Fruit fly (Drosophila melanogaster): Measurements from ENCODE around the gene CG4511.

CG4511 gene

dm6 chr3R:10875515-10876434 is 21.5 kb downstream of the CG4511 start, which contains the start of gene Sodh2 (continued):
- no peak for TF ChIP-seq HLH4C (GFP tag; IDR thresholded peaks at IDR 0.05; ENCODE audit: partially characterized antibody)
- peak; percentile 36 for TF ChIP-seq Jarid2 (GFP tag; optimal IDR thresholded peaks at IDR 0.05)
- TF ChIP-seq pb (GFP tag; optimal IDR thresholded peaks at IDR 0.05), result peak; percentile 19

- TF ChIP-seq Hr78 (GFP tag; optimal IDR thresholded peaks at IDR 0.05) (peak in 1 of 2 experiments; percentile 27), CG34376 (GFP tag; optimal IDR thresholded peaks at IDR 0.05) (peak; percentile 68), grn (GFP tag; optimal IDR thresholded peaks at IDR 0.05) (peak; percentile 19), CG10543 (GFP tag; optimal IDR thresholded peaks at IDR 0.05) (peak; percentile 0), CG1024 (GFP tag; IDR thresholded peaks at IDR 0.05) (no peak), sens (GFP tag) (peak; percentile 47), sug (tag; optimal IDR thresholded peaks at IDR 0.05) (peak; percentile 90), cwo (GFP tag; optimal IDR thresholded peaks at IDR 0.05) (peak; percentile 27), Trl (optimal IDR thresholded peaks at IDR 0.05) (no peak), Trl (GFP tag; optimal IDR thresholded peaks at IDR 0.05) (no peak)
Measured at dm6 chr3R:10877808-10878207, 23.5 kb downstream of the CG4511 start.

- no peak for TF ChIP-seq Neu2 (GFP tag; optimal IDR thresholded peaks at IDR 0.05; ENCODE audit: borderline replicate concordance)
- no peak for TF ChIP-seq CG8359 (GFP tag; optimal IDR thresholded peaks at IDR 0.05; ENCODE audit: borderline replicate concordance)
- TF ChIP-seq CG8478 (optimal IDR thresholded peaks at IDR 0.05), result peak; percentile 52
- 0 out of 2 replicates have a peak, but pooled peaks have one; percentile 4 for TF ChIP-seq ranshi (GFP tag; IDR thresholded peaks at IDR 0.05)
Measured at dm6 chr3R:10878628-10879027, 24.3 kb downstream of the CG4511 start.

dm6 chr3R:10879219-10879618 is 24.9 kb downstream of the CG4511 start, which contains the start of gene CG14695:
TSS of gene CG14695 (minus strand) at chr3R:10879319.
- TF ChIP-seq Dip2 (GFP tag; IDR thresholded peaks at IDR 0.05) (no peak), tll (GFP tag; optimal IDR thresholded peaks at IDR 0.05) (no peak), chinmo (GFP tag; IDR thresholded peaks at IDR 0.05; ENCODE audit: partially characterized antibody) (0 out of 4 replicates have a peak, but pooled peaks have one; percentile 34), zf30C (GFP tag; optimal IDR thresholded peaks at IDR 0.05) (no peak), scrt (GFP tag; optimal IDR thresholded peaks at IDR 0.05) (no peak), pan (optimal IDR thresholded peaks at IDR 0.05) (no peak), pan (GFP tag; optimal IDR thresholded peaks at IDR 0.05 in 1 of 2, IDR thresholded peaks at IDR 0.05 in 1 of 2) (no peak), dysf (GFP tag; IDR thresholded peaks at IDR 0.05) (no peak), toy (GFP tag; IDR thresholded peaks at IDR 0.05) (no peak), Doc2 (GFP tag; IDR thresholded peaks at IDR 0.05) (no peak), CG13775 (GFP tag; optimal IDR thresholded peaks at IDR 0.05) (no peak), zfh1 (GFP tag; IDR thresholded peaks at IDR 0.05) (0 out of 3 replicates have a peak, but pooled peaks have one; percentile 14), hkb (optimal IDR thresholded peaks at IDR 0.05) (no peak), hkb (GFP tag; IDR thresholded peaks at IDR 0.05) (peak; percentile 15; the same call in 1 of the 2 replicates)

- peak; percentile 65 for TF ChIP-seq nmo (GFP tag; optimal IDR thresholded peaks at IDR 0.05)
- peak; percentile 94 for TF ChIP-seq sna (GFP tag; IDR thresholded peaks at IDR 0.05; ENCODE audit: partially characterized antibody)
- TF ChIP-seq CG3838 (GFP tag; optimal IDR thresholded peaks at IDR 0.05), result no peak
- TF ChIP-seq Ets97D (GFP tag; optimal IDR thresholded peaks at IDR 0.05), result peak; percentile 51
- 0 out of 3 replicates have a peak, but pooled peaks have one; percentile 32 for TF ChIP-seq Aef1 (GFP tag; IDR thresholded peaks at IDR 0.05)
- TF ChIP-seq Atf3 (GFP tag; optimal IDR thresholded peaks at IDR 0.05), result peak; percentile 13
- peak; percentile 82; the same call in 1 of the 2 replicates for TF ChIP-seq amos (GFP tag; IDR thresholded peaks at IDR 0.05; ENCODE audit: partially characterized antibody)
- TF ChIP-seq schlank (tag; optimal IDR thresholded peaks at IDR 0.05), result no peak
- TF ChIP-seq pum (GFP tag; optimal IDR thresholded peaks at IDR 0.05), result peak; percentile 27
- peak; percentile 56; the same call in 1 of the 2 replicates for TF ChIP-seq CG6272 (GFP tag; IDR thresholded peaks at IDR 0.05)
- peak; percentile 82; the same call in 1 of the 2 replicates for TF ChIP-seq CG4360 (GFP tag; IDR thresholded peaks at IDR 0.05)
Measured at dm6 chr3R:10881824-10882559, 27.7 kb downstream of the CG4511 start, which contains the start of gene Tpc1. TSS of gene Tpc1 (minus strand) at chr3R:10882188.

All from whole organism, embryonic.